Worm (Caenorhabditis elegans): ENCODE measurements around the gene F58A3.4.

Gene F58A3.4

ce11 chrX:11034430-11035117 lies 24.1 kb upstream of the F58A3.4 start (continued):
- no peak for TF ChIP-seq snpc-4 (GFP tag; optimal IDR thresholded peaks at IDR 0.05)
- TF ChIP-seq snpc-4 (tag; optimal IDR thresholded peaks at IDR 0.05) = no peak

ce11 chrX:11033952-11034287 lies 23.5 kb upstream of the F58A3.4 start:
- no peak for TF ChIP-seq cebp-2 (GFP tag; IDR thresholded peaks at IDR 0.05)
- no peak for TF ChIP-seq mcd-1 (GFP tag; IDR thresholded peaks at IDR 0.05)
- no peak for TF ChIP-seq F37B4.10 (GFP tag; IDR thresholded peaks at IDR 0.05)
- TF ChIP-seq sea-2 (GFP tag; IDR thresholded peaks at IDR 0.05) = no peak
- TF ChIP-seq hmg-1.2 (GFP tag; IDR thresholded peaks at IDR 0.05) = no peak
- no peak for TF ChIP-seq F55B11.4 (tag; optimal IDR thresholded peaks at IDR 0.05; ENCODE audit: borderline replicate concordance, insufficient read depth)
- TF ChIP-seq K12H6.12 (tag; optimal IDR thresholded peaks at IDR 0.05) = no peak
- TF ChIP-seq let-607 (tag; optimal IDR thresholded peaks at IDR 0.05) = no peak
- TF ChIP-seq dpff-1 (tag; optimal IDR thresholded peaks at IDR 0.05) = no peak

DNA sequence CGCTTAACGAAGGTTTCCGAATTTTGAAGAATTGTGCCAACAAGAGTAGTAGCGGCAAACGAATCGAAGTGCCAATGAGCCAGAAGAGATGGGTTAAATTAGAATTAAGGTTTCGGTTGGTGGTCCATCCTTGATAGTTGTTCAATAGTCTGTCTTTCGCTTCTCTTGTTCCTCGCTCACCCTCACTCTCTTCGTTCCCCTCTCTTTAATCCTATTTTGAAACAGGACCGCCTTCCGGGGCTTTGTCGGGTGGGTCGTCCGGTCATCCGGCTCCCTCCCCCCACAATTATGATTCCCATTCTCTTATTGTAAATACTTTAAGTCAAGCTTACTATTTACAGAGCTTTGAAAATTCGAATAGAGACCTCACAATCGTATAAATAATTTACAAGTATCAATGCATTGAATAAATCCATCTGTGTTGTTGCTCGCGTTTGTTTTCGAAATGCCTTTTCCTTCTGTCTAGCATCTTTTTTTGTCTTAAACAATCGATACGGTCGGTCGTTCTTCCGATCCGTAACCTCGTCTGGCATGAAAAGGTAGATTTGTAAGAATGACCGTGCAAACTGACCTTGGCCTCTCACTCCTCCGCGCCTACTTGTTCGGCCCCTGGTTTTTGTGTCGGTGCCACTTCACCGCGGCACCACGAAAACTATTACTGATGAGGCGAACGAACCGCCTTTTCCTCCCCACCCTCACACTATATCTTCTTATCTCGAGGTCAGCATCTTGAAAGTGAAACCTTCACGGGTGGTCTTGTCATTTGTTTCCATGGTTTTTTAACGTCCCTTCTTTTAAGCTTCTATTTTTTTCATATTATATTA lies 22.9 kb upstream of the F58A3.4 start:
- TF ChIP-seq F37B4.10 (GFP tag; IDR thresholded peaks at IDR 0.05) (0 out of 2 replicates have a peak, but pooled peaks have one; percentile 47), Y56A3A.18 (GFP tag; IDR thresholded peaks at IDR 0.05) (no peak), zfh-2 (GFP tag; conservative IDR thresholded peaks at IDR 0.05) (0 out of 2 replicates have a peak, but pooled peaks have one; percentile 18), sdz-38 (tag; optimal IDR thresholded peaks at IDR 0.05) (no peak), B0261.1 (tag; optimal IDR thresholded peaks at IDR 0.05) (no peak)

- TF ChIP-seq zim-3 (tag; optimal IDR thresholded peaks at IDR 0.05) (no peak), T26A5.8 (tag; optimal IDR thresholded peaks at IDR 0.05) (no peak), dox-1 (GFP tag; IDR thresholded peaks at IDR 0.05) (no peak), ceh-100 (GFP tag; IDR thresholded peaks at IDR 0.05) (no peak)
Observed at ce11 chrX:11032412-11032811, 21.9 kb upstream of the F58A3.4 start.

- TF ChIP-seq ztf-28 (GFP tag; IDR thresholded peaks at IDR 0.05) (0 out of 2 replicates have a peak, but pooled peaks have one; percentile 18), snpc-3.4 (tag; optimal IDR thresholded peaks at IDR 0.05) (no peak), rpc-1 (optimal IDR thresholded peaks at IDR 0.05) (no peak), rpc-1 (tag; optimal IDR thresholded peaks at IDR 0.05) (no peak), pbrm-1 (GFP tag; IDR thresholded peaks at IDR 0.05) (0 out of 2 replicates have a peak, but pooled peaks have one; percentile 11), nfyb-1 (GFP tag; IDR thresholded peaks at IDR 0.05) (0 out of 2 replicates have a peak, but pooled peaks have one; percentile 38), F57A8.1 (GFP tag; optimal IDR thresholded peaks at IDR 0.05) (no peak), egl-44 (GFP tag; IDR thresholded peaks at IDR 0.05) (no peak), zfh-2 (GFP tag; conservative IDR thresholded peaks at IDR 0.05) (0 out of 2 replicates have a peak, but pooled peaks have one; percentile 9), egrh-3 (GFP tag; IDR thresholded peaks at IDR 0.05) (no peak)
Observed at ce11 chrX:11031869-11032268, 21.4 kb upstream of the F58A3.4 start.

Data from whole organism, young adult.